Fruit fly (Drosophila melanogaster) Kc167 (cell line): ENCODE measurements around the gene CG32249.

Experiments used
- Myc ChIP-seq: fragments of >200 bp; optimal IDR thresholded peaks from 2 replicates; lab custom pipeline; 2017; ENCODE audit warnings: missing external identifiers
- Sin3A ChIP-seq: fragments of >200 bp; optimal IDR thresholded peaks from 2 replicates; lab custom pipeline; 2018; ENCODE audit warnings: missing external identifiers
- h ChIP-seq: fragments of >200 bp; optimal IDR thresholded peaks from 3 replicates; lab custom pipeline; 2018; ENCODE audit warnings: missing external identifiers
- insv ChIP-seq: fragments of >200 bp; optimal IDR thresholded peaks from 3 replicates; lab custom pipeline; 2018; ENCODE audit warnings: missing external identifiers
- psq ChIP-seq: fragments of >200 bp; optimal IDR thresholded peaks from 2 replicates; lab custom pipeline; 2017; ENCODE audit warnings: missing external identifiers
- ttk ChIP-seq: sonication (Bioruptor generic); optimal IDR thresholded peaks from 2 replicates; lab custom pipeline; 2017; ENCODE audit warnings: missing external identifiers

DNA sequence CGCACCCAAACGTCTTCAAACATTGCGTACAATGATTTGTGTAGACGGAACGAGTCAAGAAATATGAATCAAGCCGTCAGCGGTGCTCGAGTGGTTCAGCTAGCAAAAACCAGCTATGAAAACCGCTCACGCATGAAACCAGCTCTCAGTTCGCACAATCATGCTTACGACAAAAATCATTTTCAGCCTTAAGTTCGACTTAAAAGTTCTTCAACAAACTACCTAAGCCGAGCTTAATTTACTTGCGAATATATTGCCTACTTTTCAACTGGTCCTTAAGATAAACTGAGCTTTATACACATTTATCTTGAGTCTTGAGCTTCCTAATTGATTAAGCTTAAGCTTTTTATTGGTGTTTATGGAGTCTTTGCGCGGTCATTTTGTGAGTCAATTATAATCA is 29.6 kb upstream of the CG32249 start:
- TF ChIP-seq insv (lab: Kevin White, UChicago) (no peak), Sin3A (lab: Kevin White, UChicago) (no peak), psq (lab: Kevin White, UChicago) (no peak), h (no peak), Myc (lab: Kevin White, UChicago) (no peak), ttk (no peak)
